Fruit fly (Drosophila melanogaster) whole organism, embryonic: ENCODE data around the gene CG33286.

Experiments
- Awh ChIP-seq: fragments of 200-800 bp; sonication (Bioruptor generic); IDR thresholded peaks from 2 replicates; pipeline ENCODE4, ENCODE4 v1.3.6; 2022; ENCODE audit warnings: missing biosample characterization, missing genetic modification characterization
- B-H1 ChIP-seq: fragments of 200-800 bp; sonication (Bioruptor generic); IDR thresholded peaks from 3 replicates; pipeline ENCODE4 v1.3.6; 2022; ENCODE audit warnings: missing biosample characterization, missing genetic modification characterization
- CG1024 ChIP-seq: fragments of 200-800 bp; sonication (Bioruptor generic); IDR thresholded peaks from 2 replicates; pipeline ENCODE4 v1.3.6; 2022; ENCODE audit warnings: missing biosample characterization, missing genetic modification characterization
- CG11085 ChIP-seq: fragments of 200-800 bp; sonication (Bioruptor generic); IDR thresholded peaks from 2 replicates; pipeline ENCODE4 v1.3.6; 2022; ENCODE audit warnings: missing biosample characterization, missing genetic modification characterization
- CG12155 ChIP-seq: fragments of 200-800 bp; sonication (Bioruptor generic); optimal IDR thresholded peaks from 3 replicates; lab custom pipeline; 2016; ENCODE audit warnings: missing biosample characterization, missing genetic modification characterization
- CG14860 ChIP-seq: fragments of 200-800 bp; sonication (Bioruptor generic); IDR thresholded peaks from 3 replicates; pipeline ENCODE4 v1.3.6; 2022; ENCODE audit warnings: missing biosample characterization, missing genetic modification characterization; ENCODE audit not compliant: partially characterized antibody
- CG1647 ChIP-seq: fragments of 200-800 bp; sonication (Bioruptor generic); optimal IDR thresholded peaks from 3 replicates; lab custom pipeline; 2016; ENCODE audit warnings: missing biosample characterization, missing genetic modification characterization
- CG17361 ChIP-seq: fragments of 200-800 bp; sonication (Bioruptor generic); IDR thresholded peaks from 3 replicates; pipeline ENCODE4 v1.3.6; 2022; ENCODE audit warnings: missing biosample characterization, missing genetic modification characterization
- CG17912 ChIP-seq: fragments of 200-800 bp; sonication (Bioruptor generic); optimal IDR thresholded peaks from 2 replicates; lab custom pipeline; 2018; ENCODE audit warnings: missing biosample characterization, mild to moderate bottlenecking, missing genetic modification characterization
- CG18011 ChIP-seq: fragments of 200-800 bp; sonication (Bioruptor generic); optimal IDR thresholded peaks from 2 replicates; lab custom pipeline; 2017; ENCODE audit warnings: missing biosample characterization, missing genetic modification characterization, mild to moderate bottlenecking, moderate library complexity, missing genotype
- CG18764 ChIP-seq: fragments of 200-800 bp; sonication (Bioruptor generic); optimal IDR thresholded peaks from 3 replicates; lab custom pipeline; 2016; ENCODE audit warnings: missing biosample characterization, missing genetic modification characterization
- CG2202 ChIP-seq: fragments of 200-800 bp; sonication (Bioruptor generic); optimal IDR thresholded peaks from 2 replicates; lab custom pipeline; 2018; ENCODE audit warnings: missing biosample characterization, mild to moderate bottlenecking, missing genetic modification characterization
- CG3995 ChIP-seq: fragments of 200-800 bp; sonication (Bioruptor generic); optimal IDR thresholded peaks from 3 replicates; lab custom pipeline; 2016; ENCODE audit warnings: missing biosample characterization, missing genetic modification characterization
- CG6654 ChIP-seq: fragments of 200-800 bp; sonication (Bioruptor generic); optimal IDR thresholded peaks from 2 replicates; lab custom pipeline; 2017; ENCODE audit warnings: missing biosample characterization, mild to moderate bottlenecking, missing genetic modification characterization
- CG6854 ChIP-seq: fragments of 200-800 bp; sonication (Bioruptor generic); optimal IDR thresholded peaks from 3 replicates; lab custom pipeline; 2017; ENCODE audit warnings: missing biosample characterization, mild to moderate bottlenecking, missing genetic modification characterization
- CG7745 ChIP-seq: fragments of 200-800 bp; sonication (Bioruptor generic); optimal IDR thresholded peaks from 2 replicates; lab custom pipeline; 2018; ENCODE audit warnings: missing biosample characterization, mild to moderate bottlenecking, missing genetic modification characterization, moderate library complexity
- CG8290 ChIP-seq, 3 experiments: fragments of 200-800 bp; sonication (Bioruptor generic); optimal IDR thresholded peaks; 2 replicates each; lab custom pipeline; 2016 to 2019; ENCODE audit warnings: missing biosample characterization in 3 of 3, missing genetic modification characterization in 3 of 3, mild to moderate bottlenecking in 2 of 3, moderate library complexity in 1 of 3
- Drgx ChIP-seq: fragments of 200-800 bp; sonication (Bioruptor generic); IDR thresholded peaks from 2 replicates; pipeline ENCODE4 v1.3.6; 2022; ENCODE audit warnings: missing biosample characterization, missing genetic modification characterization
- Ets65A ChIP-seq: fragments of 200-800 bp; sonication (Bioruptor generic); peaks from one replicate; lab custom pipeline; 2016; ENCODE audit warnings: missing biosample characterization, missing genetic modification characterization
- H2.0 ChIP-seq: fragments of 200-800 bp; sonication (Bioruptor generic); IDR thresholded peaks from 2 replicates; pipeline ENCODE4 v1.3.6; 2022; ENCODE audit warnings: missing biosample characterization, missing genetic modification characterization
- HLH54F ChIP-seq: fragments of 200-800 bp; sonication (Bioruptor generic); optimal IDR thresholded peaks from 3 replicates; lab custom pipeline; 2016; ENCODE audit warnings: missing biosample characterization, missing genetic modification characterization
- Hr78 ChIP-seq, 2 experiments: fragments of 200-800 bp in 1 of 2; fragments of >200 bp in 1 of 2; sonication (Bioruptor generic) in 1 of 2; optimal IDR thresholded peaks; 2 replicates each; lab custom pipeline; 2017 to 2019; ENCODE audit warnings: missing biosample characterization in 2 of 2, missing genetic modification characterization in 2 of 2, mild to moderate bottlenecking in 1 of 2, moderate library complexity in 1 of 2
- Hsf ChIP-seq: fragments of 200-800 bp; sonication (Bioruptor generic); optimal IDR thresholded peaks from 3 replicates; lab custom pipeline; 2016; ENCODE audit warnings: missing biosample characterization, missing genetic modification characterization
- MESR4 ChIP-seq: fragments of 200-800 bp; sonication (Bioruptor generic); optimal IDR thresholded peaks from 2 replicates; lab custom pipeline; 2018; ENCODE audit warnings: missing biosample characterization, mild to moderate bottlenecking, missing genetic modification characterization, moderate library complexity
- Nf-YC ChIP-seq: fragments of 200-800 bp; optimal IDR thresholded peaks from 3 replicates; lab custom pipeline; 2019; ENCODE audit warnings: missing biosample characterization, mild to moderate bottlenecking, missing genetic modification characterization, moderate library complexity
- NfI ChIP-seq: fragments of 200-800 bp; sonication (Bioruptor generic); optimal IDR thresholded peaks from 3 replicates; lab custom pipeline; 2018; ENCODE audit warnings: missing biosample characterization, mild to moderate bottlenecking, missing genetic modification characterization, moderate library complexity
- Ptx1 ChIP-seq: fragments of 200-800 bp; sonication (Bioruptor generic); IDR thresholded peaks from 2 replicates; pipeline ENCODE4 v1.3.6; 2022; ENCODE audit warnings: missing biosample characterization, missing genetic modification characterization
- Rx ChIP-seq: fragments of 200-800 bp; sonication (Bioruptor generic); IDR thresholded peaks from 2 replicates; pipeline ENCODE4 v1.3.6; 2022; ENCODE audit warnings: missing biosample characterization, missing genetic modification characterization
- Sox102F ChIP-seq: fragments of 200-800 bp; sonication (Bioruptor generic); optimal IDR thresholded peaks from 2 replicates; lab custom pipeline; 2018; ENCODE audit warnings: missing biosample characterization, mild to moderate bottlenecking, missing genetic modification characterization, moderate library complexity
- Stat92E ChIP-seq, 3 experiments: fragments of >200 bp in 2 of 3; fragments of 200-800 bp in 1 of 3; sonication (Bioruptor generic) in 1 of 3; optimal IDR thresholded peaks; 2 replicates each; lab custom pipeline; 2017 to 2019; ENCODE audit warnings: missing biosample characterization in 3 of 3, missing genetic modification characterization in 3 of 3, mild to moderate bottlenecking in 1 of 3, moderate library complexity in 1 of 3
- bsh ChIP-seq, 2 experiments: fragments of 200-800 bp; sonication (Bioruptor generic); optimal IDR thresholded peaks; 2 replicates each; lab custom pipeline; 2017 to 2018; ENCODE audit warnings: mild to moderate bottlenecking in 2 of 2, missing biosample characterization in 2 of 2, missing genetic modification characterization in 2 of 2, moderate library complexity in 1 of 2
- corto ChIP-seq: fragments of 200-800 bp; sonication (Bioruptor generic); optimal IDR thresholded peaks from 2 replicates; lab custom pipeline; 2016; ENCODE audit warnings: missing biosample characterization, mild to moderate bottlenecking, missing genetic modification characterization, moderate library complexity
- danr ChIP-seq: fragments of 200-800 bp; sonication (Bioruptor generic); IDR thresholded peaks from 2 replicates; pipeline ENCODE4 v1.3.6; 2022; ENCODE audit warnings: missing biosample characterization, missing genetic modification characterization
- emc ChIP-seq: fragments of 200-800 bp; sonication (Bioruptor generic); optimal IDR thresholded peaks from 2 replicates; lab custom pipeline; 2016; ENCODE audit warnings: missing biosample characterization, missing genetic modification characterization
- en ChIP-seq: fragments of 200-800 bp; sonication (Bioruptor generic); optimal IDR thresholded peaks from 2 replicates; lab custom pipeline; 2016; ENCODE audit warnings: missing biosample characterization, missing genetic modification characterization
- ewg ChIP-seq: fragments of 200-800 bp; sonication (Bioruptor generic); optimal IDR thresholded peaks from 3 replicates; lab custom pipeline; 2017; ENCODE audit warnings: mild to moderate bottlenecking, missing biosample characterization, missing genetic modification reagents, missing genetic modification characterization
- fd64A ChIP-seq: fragments of 200-800 bp; sonication (Bioruptor generic); optimal IDR thresholded peaks from 3 replicates; lab custom pipeline; 2018; ENCODE audit warnings: missing biosample characterization, mild to moderate bottlenecking, missing genetic modification characterization
- gcm2 ChIP-seq: fragments of 200-800 bp; sonication (Bioruptor generic); optimal IDR thresholded peaks from 2 replicates; lab custom pipeline; 2016; ENCODE audit warnings: missing biosample characterization, missing genetic modification characterization
- ham ChIP-seq: fragments of 200-800 bp; sonication (Bioruptor generic); IDR thresholded peaks from 2 replicates; pipeline ENCODE4 v1.3.6; 2022; ENCODE audit warnings: missing biosample characterization, missing genetic modification characterization
- jigr1 ChIP-seq: fragments of 200-800 bp; sonication (Bioruptor generic); IDR thresholded peaks from 3 replicates; pipeline ENCODE4 v1.3.6; 2022; ENCODE audit warnings: missing biosample characterization, missing genetic modification characterization
- lbe ChIP-seq: fragments of 200-800 bp; sonication (Bioruptor generic); optimal IDR thresholded peaks from 2 replicates; lab custom pipeline; 2016; ENCODE audit warnings: missing biosample characterization, mild to moderate bottlenecking, missing genetic modification characterization
- maf-S ChIP-seq: fragments of 200-800 bp; sonication (Bioruptor generic); optimal IDR thresholded peaks from 2 replicates; lab custom pipeline; 2016; ENCODE audit warnings: missing biosample characterization, missing genetic modification characterization
- repo ChIP-seq: fragments of 200-800 bp; sonication (Bioruptor generic); optimal IDR thresholded peaks from 2 replicates; lab custom pipeline; 2016; ENCODE audit warnings: missing biosample characterization, missing genetic modification characterization
- ro ChIP-seq: fragments of 200-800 bp; sonication (Bioruptor generic); IDR thresholded peaks from 2 replicates; pipeline ENCODE4 v1.3.6; 2022; ENCODE audit warnings: missing biosample characterization, missing genetic modification characterization
- sd ChIP-seq: fragments of 200-800 bp; sonication (Bioruptor generic); optimal IDR thresholded peaks from 3 replicates; lab custom pipeline; 2018; ENCODE audit warnings: missing biosample characterization, mild to moderate bottlenecking, missing genetic modification characterization, moderate library complexity
- seq ChIP-seq: fragments of 200-800 bp; sonication (Bioruptor generic); IDR thresholded peaks from 2 replicates; pipeline ENCODE4 v1.3.6; 2022; ENCODE audit warnings: missing biosample characterization, missing genetic modification characterization
- sr ChIP-seq: fragments of 200-800 bp; sonication (Bioruptor generic); IDR thresholded peaks from 3 replicates; pipeline ENCODE4 v1.3.6; 2022; ENCODE audit warnings: missing biosample characterization, missing genetic modification characterization
- ssp ChIP-seq: fragments of 200-800 bp; sonication (Bioruptor generic); IDR thresholded peaks from 2 replicates; pipeline ENCODE4 v1.3.6; 2022; ENCODE audit warnings: missing biosample characterization, missing genetic modification characterization
- tio ChIP-seq: fragments of 200-800 bp; sonication (Bioruptor generic); optimal IDR thresholded peaks from 2 replicates; lab custom pipeline; 2017; ENCODE audit warnings: missing biosample characterization, missing genetic modification characterization, inconsistent platforms
- vfl ChIP-seq: fragments of 200-800 bp; sonication (Bioruptor generic); optimal IDR thresholded peaks from 2 replicates; lab custom pipeline; 2016; ENCODE audit warnings: missing biosample characterization, missing genetic modification characterization
- z ChIP-seq: fragments of 200-800 bp; sonication (Bioruptor generic); IDR thresholded peaks from 3 replicates; pipeline ENCODE4 v1.3.6; 2022; ENCODE audit warnings: missing biosample characterization, missing genetic modification characterization

CG33286 gene

dm6 chr3L:20950136-20950499 is 24.4 kb downstream of the CG33286 start (continued):
- no peak for TF ChIP-seq emc (GFP tag; lab: Kevin White, UChicago)
- TF ChIP-seq repo (GFP tag; lab: Kevin White, UChicago), result no peak
- peak; percentile 79 for TF ChIP-seq Sox102F
- no peak for TF ChIP-seq B-H1 (GFP tag; lab: Robert Waterston, UW)
- peak; percentile 41 for TF ChIP-seq tio (GFP tag; lab: Kevin White, UChicago)
- no peak for TF ChIP-seq sd (tag; lab: Kevin White, UChicago)
- TF ChIP-seq CG8290 (GFP tag; optimal IDR thresholded peaks at IDR 0.05; lab: Kevin White, UChicago), result peak; percentile 34
- no peak for TF ChIP-seq CG8290 (tag; optimal IDR thresholded peaks at IDR 0.05; lab: Kevin White, UChicago)
- no peak for TF ChIP-seq ham (GFP tag; lab: Robert Waterston, UW)
- TF ChIP-seq z (GFP tag; lab: Robert Waterston, UW), result no peak
- peak; percentile 69; the same call in 1 of the 3 replicates for TF ChIP-seq sr (GFP tag; lab: Robert Waterston, UW)
- peak; percentile 14 for TF ChIP-seq Ets65A
- peak; percentile 81 for TF ChIP-seq corto
- no peak for TF ChIP-seq CG14860
- TF ChIP-seq gcm2 (GFP tag; lab: Kevin White, UChicago), result no peak
- no peak for TF ChIP-seq Stat92E (GFP tag; optimal IDR thresholded peaks at IDR 0.05; lab: Kevin White, UChicago)
- TF ChIP-seq CG2202 (tag; lab: Kevin White, UChicago), result peak; percentile 63
- no peak for TF ChIP-seq seq (GFP tag; lab: Robert Waterston, UW)
- no peak for TF ChIP-seq CG18764 (GFP tag; lab: Kevin White, UChicago)
- TF ChIP-seq ssp (GFP tag; lab: Robert Waterston, UW), result peak; percentile 44
- peak; percentile 80 for TF ChIP-seq Drgx
- TF ChIP-seq CG12155 (GFP tag; lab: Kevin White, UChicago), result no peak
- no peak for TF ChIP-seq vfl (GFP tag; lab: Kevin White, UChicago)
- TF ChIP-seq HLH54F (GFP tag; lab: Kevin White, UChicago), result no peak
- no peak for TF ChIP-seq CG1024 (GFP tag; lab: Robert Waterston, UW)
- no peak for TF ChIP-seq CG11085 (GFP tag; lab: Robert Waterston, UW)
- TF ChIP-seq CG17361 (GFP tag; lab: Robert Waterston, UW), result peak; percentile 74
- TF ChIP-seq ro (GFP tag; lab: Robert Waterston, UW), result peak; percentile 32; the same call in 1 of the 2 replicates
- peak; percentile 60 for TF ChIP-seq ewg (GFP tag; lab: Kevin White, UChicago)
- TF ChIP-seq CG17912 (GFP tag; lab: Kevin White, UChicago), result no peak
- no peak for TF ChIP-seq MESR4 (GFP tag; lab: Kevin White, UChicago)
- TF ChIP-seq Ptx1 (GFP tag; lab: Robert Waterston, UW), result peak; percentile 56; the same call in 1 of the 2 replicates
- TF ChIP-seq bsh (GFP tag; optimal IDR thresholded peaks at IDR 0.05; lab: Kevin White, UChicago), result peak; percentile 88 to 91
- peak; percentile 45; the same call in 1 of the 2 replicates for TF ChIP-seq danr
- TF ChIP-seq CG6654, result peak; percentile 30
- TF ChIP-seq lbe (GFP tag; lab: Kevin White, UChicago), result peak; percentile 90
- TF ChIP-seq fd64A (GFP tag; lab: Kevin White, UChicago), result no peak
- TF ChIP-seq Hr78 (GFP tag; optimal IDR thresholded peaks at IDR 0.05; lab: Kevin White, UChicago), result peak in 1 of 2 experiments; percentile 54
- TF ChIP-seq CG3995 (GFP tag; lab: Kevin White, UChicago), result no peak
- no peak for TF ChIP-seq jigr1 (GFP tag; lab: Robert Waterston, UW)
- no peak for TF ChIP-seq maf-S (GFP tag; lab: Kevin White, UChicago)
- no peak for TF ChIP-seq CG1647 (GFP tag; lab: Kevin White, UChicago)
- TF ChIP-seq NfI (GFP tag; lab: Kevin White, UChicago), result peak; percentile 40
- no peak for TF ChIP-seq CG18011 (GFP tag; lab: Kevin White, UChicago)
- TF ChIP-seq Rx (GFP tag; lab: Robert Waterston, UW), result no peak
- TF ChIP-seq Awh (GFP tag; lab: Robert Waterston, UW), result peak; percentile 65
- no peak for TF ChIP-seq CG7745 (tag; lab: Kevin White, UChicago)
- TF ChIP-seq CG6854 (GFP tag; lab: Kevin White, UChicago), result peak; percentile 18
- TF ChIP-seq en, result no peak
- TF ChIP-seq H2.0, result no peak
- TF ChIP-seq Nf-YC (tag; lab: Kevin White, UChicago), result no peak
- TF ChIP-seq Hsf (GFP tag; lab: Kevin White, UChicago), result peak; percentile 60
